Worm (Caenorhabditis elegans): ENCODE measurements around the gene sri-31.

The sri-31 gene

DNA sequence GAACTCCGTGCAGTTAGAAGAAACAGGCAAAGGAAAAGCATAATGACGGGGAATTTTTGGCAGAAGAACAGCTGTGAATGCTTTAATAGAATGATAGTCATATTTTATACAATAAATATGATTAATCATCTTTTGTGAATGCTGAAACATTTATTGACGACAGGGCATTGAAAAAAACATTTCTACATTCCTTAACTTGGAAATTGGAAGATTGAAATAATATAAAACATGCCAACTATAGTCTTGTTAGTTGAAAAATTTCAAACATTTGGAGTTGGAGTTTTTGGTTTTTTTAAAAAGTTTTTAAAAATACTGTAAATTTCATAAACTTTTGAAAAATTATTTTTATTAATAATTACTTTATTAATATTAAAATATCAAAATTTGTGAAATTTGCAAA lies 46.1 kb downstream of the sri-31 start, which contains the start of gene Y25C1A.14:
TSS of gene Y25C1A.14 (minus strand) at position 101 of the 400 bp plus-strand sequence.
- TF ChIP-seq tlp-1 (tag; optimal IDR thresholded peaks at IDR 0.05) (no peak), zip-4 (GFP tag; optimal IDR thresholded peaks at IDR 0.05) (no peak), nhr-85 (tag) (no peak), lin-15B (tag; optimal IDR thresholded peaks at IDR 0.05) (no peak), unc-62 (GFP tag; optimal IDR thresholded peaks at IDR 0.05) (no peak), nhr-12 (tag; optimal IDR thresholded peaks at IDR 0.05) (no peak), nhr-77 (tag; optimal IDR thresholded peaks at IDR 0.05) (no peak)

DNA sequence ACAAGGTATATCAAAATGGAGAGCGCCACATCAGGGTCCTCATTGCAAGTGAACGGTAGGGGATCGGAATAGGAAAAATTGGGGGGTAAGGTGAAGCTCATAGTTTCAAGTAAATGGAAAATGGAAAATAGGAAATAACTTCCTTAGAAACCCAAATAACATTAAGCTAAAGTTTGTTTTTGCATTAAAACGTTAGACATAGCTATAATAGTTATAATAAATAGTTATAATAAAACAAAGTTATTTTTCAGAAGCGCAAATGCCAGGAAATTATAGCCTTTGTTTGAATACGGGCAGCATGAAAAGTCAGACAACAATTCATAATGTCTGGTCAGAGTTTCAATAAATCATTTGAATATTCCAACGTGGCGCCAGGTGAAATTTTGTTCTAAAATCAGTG lies 49.7 kb downstream of the sri-31 start, which contains the start of gene srg-24:
TSS of gene srg-24 (minus strand) at position 101 of the 400 bp plus-strand sequence.
- TF ChIP-seq C16A3.4 (tag; optimal IDR thresholded peaks at IDR 0.05) (no peak), elt-2 (tag; optimal IDR thresholded peaks at IDR 0.05) (no peak), rnt-1 (tag; optimal IDR thresholded peaks at IDR 0.05) (no peak)
